Worm (Caenorhabditis elegans) whole organism, midembryonic: ENCODE results near the gene K09C8.7.

Experiments
- cog-1 ChIP-seq: sonication (generic microtip); optimal IDR thresholded peaks from 2 replicates; lab custom pipeline; 2016; ENCODE audit warnings: missing genetic modification characterization, missing compliant biosample characterization
- ztf-23 ChIP-seq: fragments of 200-800 bp; sonication (Bioruptor generic); IDR thresholded peaks from 2 replicates; pipeline ENCODE4 v1.3.6; 2022; ENCODE audit warnings: missing genetic modification reagents, missing genetic modification characterization, missing compliant biosample characterization

- no peak for TF ChIP-seq ztf-23 (GFP tag; lab: Robert Waterston, UW)
- no peak for TF ChIP-seq cog-1 (tag; lab: Kevin White, UChicago)
Measured at ce11 chrX:10966251-10966650, 15.1 kb upstream of the K09C8.7 start, which contains the start of gene lge-1.
